Worm (Caenorhabditis elegans) whole organism, L1 larva: ENCODE results near the gene C39B10.4.

Experiments
- elt-3 ChIP-seq, 6 experiments: fragments of 150-350 bp in 1 of 6; sonication (generic microtip); optimal IDR thresholded peaks; 2 replicates each; lab custom pipeline; 2017 to 2018; ENCODE audit warnings: missing biosample characterization in 6 of 6, missing genetic modification characterization in 6 of 6, inconsistent platforms in 1 of 6
- nhr-71 ChIP-seq: sonication (generic microtip); optimal IDR thresholded peaks from 2 replicates; lab custom pipeline; 2016; ENCODE audit warnings: mild to moderate bottlenecking, missing genetic modification characterization, moderate library complexity, missing compliant biosample characterization
- zag-1 ChIP-seq: fragments of 150-350 bp; optimal IDR thresholded peaks from 2 replicates; lab custom pipeline; 2014; ENCODE audit warnings: missing biosample characterization, missing genetic modification characterization

DNA sequence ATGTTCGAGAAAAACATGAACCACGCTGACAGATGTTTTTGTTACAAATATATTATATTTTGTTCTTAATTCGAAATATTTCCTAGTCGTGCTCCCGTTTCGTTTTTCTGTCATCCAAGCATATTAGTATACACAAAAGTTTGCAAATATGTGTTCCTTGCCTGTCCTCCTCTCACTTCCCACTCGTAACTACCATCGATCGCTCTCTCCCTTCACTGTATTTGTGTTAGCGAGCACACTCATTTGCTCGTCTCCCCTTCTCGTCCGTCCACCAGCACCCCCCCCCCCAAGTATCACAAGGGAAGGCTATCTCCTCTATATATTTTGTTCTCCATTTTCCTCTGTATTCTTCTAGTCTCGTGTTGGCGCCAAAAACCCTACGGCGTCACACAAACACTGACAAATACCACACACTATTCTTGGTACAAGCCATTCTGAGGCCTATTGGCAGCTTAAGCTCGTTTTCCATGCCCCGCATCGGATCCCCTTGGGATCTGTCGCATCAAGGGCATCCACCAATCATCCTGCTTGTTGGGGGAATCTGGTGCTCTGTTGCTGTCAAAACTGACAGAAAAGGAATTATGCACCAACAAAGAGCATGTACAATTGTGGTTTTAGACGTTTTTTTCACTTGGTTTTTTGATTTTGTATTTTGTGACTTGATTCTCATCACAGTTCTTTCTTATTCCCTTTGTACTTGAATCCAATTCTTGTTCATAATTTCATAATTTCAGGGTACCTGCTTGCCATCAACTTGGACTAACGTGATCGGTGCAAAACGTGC lies 48.1 kb upstream of the C39B10.4 start, which contains the start of gene pkn-1:
- TF ChIP-seq elt-3 (tag; optimal IDR thresholded peaks at IDR 0.05; lab: Kevin White, UChicago) (no peak), zag-1 (tag; lab: Kevin White, UChicago) (no peak), nhr-71 (tag; lab: Kevin White, UChicago) (no peak)
